Fruit fly (Drosophila melanogaster) whole organism, pupa: ENCODE data around the gene tth.

Source experiments
- CG12605 ChIP-seq: fragments of 200-800 bp; sonication (Bioruptor generic); IDR thresholded peaks from 2 replicates; pipeline ENCODE4 v1.3.6; 2022; ENCODE audit warnings: missing biosample characterization, missing genetic modification characterization
- CG4496 ChIP-seq: fragments of 200-800 bp; sonication (Bioruptor generic); IDR thresholded peaks from 3 replicates; pipeline ENCODE4 v1.3.6; 2022; ENCODE audit warnings: missing biosample characterization, missing genetic modification characterization
- CG8301 ChIP-seq: fragments of 200-800 bp; sonication (Bioruptor generic); optimal IDR thresholded peaks from 2 replicates; lab custom pipeline; 2018; ENCODE audit warnings: missing biosample characterization, mild to moderate bottlenecking, missing genetic modification characterization
- Pif1B ChIP-seq: fragments of 200-800 bp; sonication (Bioruptor generic); optimal IDR thresholded peaks from 3 replicates; lab custom pipeline; 2016; ENCODE audit warnings: missing biosample characterization, missing genetic modification characterization
- fd96Ca ChIP-seq: fragments of 200-800 bp; sonication (Bioruptor generic); IDR thresholded peaks from 3 replicates; pipeline ENCODE4 v1.3.6; 2022; ENCODE audit warnings: missing biosample characterization, missing genetic modification characterization
- gl ChIP-seq: fragments of 200-800 bp; sonication (Bioruptor generic); optimal IDR thresholded peaks from 2 replicates; lab custom pipeline; 2018; ENCODE audit warnings: missing biosample characterization, mild to moderate bottlenecking, missing genetic modification characterization

DNA sequence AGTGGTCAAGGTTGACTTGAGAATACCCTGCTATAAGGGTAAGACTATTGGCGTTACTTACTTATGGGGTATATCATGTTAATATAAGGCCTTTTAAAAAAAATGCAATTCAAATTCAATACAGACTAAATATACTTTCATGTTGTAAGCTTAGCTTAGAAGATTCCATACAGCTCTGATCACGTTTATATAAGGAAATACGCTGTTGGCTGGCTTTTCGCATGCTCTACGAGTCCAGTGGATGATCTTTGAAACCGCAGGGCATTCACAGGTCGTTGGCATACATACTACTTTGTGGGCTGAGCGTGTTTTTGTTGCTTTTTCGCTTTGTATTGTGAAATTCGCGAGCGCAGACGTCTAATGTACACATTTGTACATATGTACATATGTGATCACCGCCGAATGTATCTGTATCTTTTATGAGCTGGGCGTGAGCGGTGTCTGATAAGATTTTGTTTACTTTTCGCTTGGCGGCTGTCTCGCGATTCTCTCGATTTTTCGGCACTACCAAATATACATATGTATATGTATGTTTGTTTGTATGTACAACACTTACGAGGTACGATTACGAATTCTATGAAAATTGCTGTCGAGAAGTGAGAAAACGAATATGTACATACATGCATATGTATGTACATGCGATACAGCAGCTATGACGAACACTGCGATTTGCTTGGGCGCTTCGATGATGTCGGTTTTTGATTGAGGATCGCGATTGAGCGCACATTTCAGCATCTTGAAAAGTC is 18.0 kb upstream of the tth start:
- TF ChIP-seq CG8301 (tag; lab: Kevin White, UChicago) (peak; percentile 0), CG4496 (GFP tag; lab: Robert Waterston, UW) (0 out of 3 replicates have a peak, but pooled peaks have one; percentile 24), fd96Ca (GFP tag; lab: Robert Waterston, UW) (no peak), Pif1B (GFP tag; lab: Kevin White, UChicago) (no peak), gl (tag; lab: Kevin White, UChicago) (no peak), CG12605 (GFP tag; lab: Robert Waterston, UW) (no peak)
